Worm (Caenorhabditis elegans): ENCODE data around the gene nhr-208.

- TF ChIP-seq pha-4 (tag; optimal IDR thresholded peaks at IDR 0.05) (no peak), sdc-2 (tag; optimal IDR thresholded peaks at IDR 0.05) (no peak), fkh-10 (GFP tag; optimal IDR thresholded peaks at IDR 0.05) (no peak), ceh-2 (tag; optimal IDR thresholded peaks at IDR 0.05) (no peak), tbx-2 (tag; optimal IDR thresholded peaks at IDR 0.05) (no peak), hlh-13 (GFP tag; optimal IDR thresholded peaks at IDR 0.05) (no peak), pqm-1 (tag; optimal IDR thresholded peaks at IDR 0.05) (no peak), F13H6.1 (tag; optimal IDR thresholded peaks at IDR 0.05) (no peak), syd-9 (tag; optimal IDR thresholded peaks at IDR 0.05) (no peak), ahr-1 (tag; optimal IDR thresholded peaks at IDR 0.05) (no peak), lin-11 (tag; optimal IDR thresholded peaks at IDR 0.05) (no peak), sox-4 (tag; optimal IDR thresholded peaks at IDR 0.05) (no peak), C08G9.2 (tag; optimal IDR thresholded peaks at IDR 0.05) (no peak), hlh-30 (tag; optimal IDR thresholded peaks at IDR 0.05; ENCODE audit: insufficient read depth) (no peak)
Measured at ce11 chrV:12140625-12141024, 46.5 kb downstream of the nhr-208 start, which contains the start of gene C27A7.3.

Data from whole organism, late embryonic.